Worm (Caenorhabditis elegans) whole organism, early embryonic: ENCODE results near the gene ubq-1.

Experiments used
- B0310.2 ChIP-seq: sonication (generic microtip); optimal IDR thresholded peaks from 2 replicates; lab custom pipeline; 2016; ENCODE audit warnings: mild to moderate bottlenecking, missing genetic modification characterization, missing compliant biosample characterization
- F13C5.2 ChIP-seq: sonication (generic microtip); optimal IDR thresholded peaks from 2 replicates; lab custom pipeline; 2017; ENCODE audit warnings: mild to moderate bottlenecking, missing genetic modification characterization, inconsistent platforms, missing compliant biosample characterization
- aly-1 ChIP-seq: sonication (generic microtip); optimal IDR thresholded peaks from 2 replicates; lab custom pipeline; 2016; ENCODE audit warnings: missing genetic modification characterization, missing compliant biosample characterization
- ama-1 ChIP-seq: fragments of 150-350 bp; optimal IDR thresholded peaks from 2 replicates; lab custom pipeline; 2014
- ceh-13 ChIP-seq: fragments of 200-800 bp; sonication (Bioruptor generic); optimal IDR thresholded peaks from 2 replicates; lab custom pipeline; 2018; ENCODE audit warnings: mild to moderate bottlenecking, missing genetic modification characterization, missing compliant biosample characterization
- ceh-36 ChIP-seq: sonication (generic microtip); optimal IDR thresholded peaks from 2 replicates; lab custom pipeline; 2016; ENCODE audit warnings: missing genetic modification characterization, inconsistent platforms, missing compliant biosample characterization
- ets-7 ChIP-seq: sonication (generic microtip); optimal IDR thresholded peaks from 2 replicates; lab custom pipeline; 2016; ENCODE audit warnings: missing genotype, missing genetic modification characterization, missing compliant biosample characterization
- flt-1 ChIP-seq: fragments of 200-800 bp; sonication (Bioruptor generic); IDR thresholded peaks from 2 replicates; pipeline ENCODE4 v1.3.6; 2022; ENCODE audit warnings: missing genetic modification characterization, missing compliant biosample characterization
- hmbx-1 ChIP-seq: sonication (generic microtip); optimal IDR thresholded peaks from 2 replicates; lab custom pipeline; 2016; ENCODE audit warnings: mild to moderate bottlenecking, missing genetic modification characterization, missing compliant biosample characterization
- hmg-4 ChIP-seq: fragments of 200-800 bp; sonication (Bioruptor generic); optimal IDR thresholded peaks from 2 replicates; lab custom pipeline; 2018; ENCODE audit warnings: mild to moderate bottlenecking, missing genetic modification characterization, missing compliant biosample characterization
- hnd-1 ChIP-seq: sonication (generic microtip); optimal IDR thresholded peaks from 2 replicates; lab custom pipeline; 2016; ENCODE audit warnings: missing genetic modification characterization, missing compliant biosample characterization
- pes-1 ChIP-seq: fragments of 200-800 bp; sonication (Bioruptor generic); IDR thresholded peaks from 2 replicates; pipeline ENCODE4 v1.3.6; 2022; ENCODE audit warnings: missing genetic modification reagents, missing genetic modification characterization, missing compliant biosample characterization
- scrt-1 ChIP-seq: fragments of 200-800 bp; sonication (Bioruptor generic); IDR thresholded peaks from 2 replicates; pipeline ENCODE4 v1.3.6; 2022; ENCODE audit warnings: missing genetic modification characterization, missing compliant biosample characterization
- sea-1 ChIP-seq: fragments of 200-800 bp; sonication (Bioruptor generic); conservative IDR thresholded peaks from 2 replicates; pipeline ENCODE4 v1.3.6; 2022; ENCODE audit warnings: missing genetic modification characterization, missing compliant biosample characterization
- tbx-11 ChIP-seq: fragments of 200-800 bp; sonication (Bioruptor generic); IDR thresholded peaks from 2 replicates; pipeline ENCODE4 v1.3.6; 2022; ENCODE audit warnings: missing genetic modification characterization, missing compliant biosample characterization
- tbx-37 ChIP-seq: fragments of 200-800 bp; sonication (Bioruptor generic); conservative IDR thresholded peaks from 2 replicates; pipeline ENCODE4 v1.3.6; 2022; ENCODE audit warnings: missing genetic modification reagents, missing genetic modification characterization, missing compliant biosample characterization
- tra-4 ChIP-seq: sonication (generic microtip); optimal IDR thresholded peaks from 2 replicates; lab custom pipeline; 2017; ENCODE audit warnings: missing genetic modification characterization, missing compliant biosample characterization

The ubq-1 gene

DNA sequence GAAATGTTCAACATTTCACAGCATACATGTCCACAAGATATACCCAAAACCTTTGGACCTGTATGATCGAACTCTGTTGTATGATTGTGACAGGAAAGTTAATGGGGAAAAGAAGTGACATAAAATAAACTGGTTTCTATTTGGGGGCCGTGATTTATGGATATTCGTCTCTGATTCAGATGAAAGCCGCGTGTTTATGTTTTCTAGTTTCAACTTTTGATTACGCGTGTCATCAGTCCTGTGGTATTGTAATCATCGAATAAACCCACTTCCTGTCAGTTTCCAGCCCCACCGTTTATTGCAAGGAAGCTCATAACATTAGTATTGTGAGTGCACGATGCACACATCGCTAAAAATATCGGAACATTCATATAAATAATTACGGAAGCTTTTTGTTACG is 17.8 kb upstream of the ubq-1 start:
- TF ChIP-seq hmbx-1 (tag; lab: Kevin White, UChicago) (no peak), aly-1 (tag; lab: Kevin White, UChicago) (no peak), ama-1 (no peak), ceh-13 (GFP tag; lab: Kevin White, UChicago) (no peak), hmg-4 (GFP tag; lab: Kevin White, UChicago) (no peak), B0310.2 (tag; lab: Kevin White, UChicago) (no peak), tbx-11 (GFP tag; lab: Robert Waterston, UW) (no peak), tra-4 (tag; lab: Kevin White, UChicago) (no peak), scrt-1 (GFP tag; lab: Robert Waterston, UW) (no peak), tbx-37 (GFP tag; lab: Robert Waterston, UW) (no peak), ceh-36 (no peak), sea-1 (GFP tag; lab: Robert Waterston, UW) (no peak), F13C5.2 (tag; lab: Kevin White, UChicago) (no peak), flt-1 (no peak), pes-1 (no peak), ets-7 (tag; lab: Kevin White, UChicago) (no peak)

ce11 chrIII:5925724-5926123 is 14.3 kb upstream of the ubq-1 start, which contains the start of the genes dnc-2 and bcl-7:
TSS of gene dnc-2 (minus strand) at chrIII:5925756.
TSS of gene bcl-7 (plus strand) at chrIII:5926086.
- TF ChIP-seq scrt-1 (GFP tag; lab: Robert Waterston, UW), result no peak
- TF ChIP-seq flt-1, result no peak
- TF ChIP-seq ama-1, result no peak
- no peak for TF ChIP-seq tra-4 (tag; lab: Kevin White, UChicago)
- TF ChIP-seq B0310.2 (tag; lab: Kevin White, UChicago), result no peak
- TF ChIP-seq hnd-1, result no peak
- no peak for TF ChIP-seq ceh-36
- TF ChIP-seq aly-1 (tag; lab: Kevin White, UChicago), result no peak
- no peak for TF ChIP-seq hmbx-1 (tag; lab: Kevin White, UChicago)
- TF ChIP-seq tbx-11 (GFP tag; lab: Robert Waterston, UW), result no peak
- no peak for TF ChIP-seq tbx-37 (GFP tag; lab: Robert Waterston, UW)
- TF ChIP-seq pes-1, result no peak
- TF ChIP-seq sea-1 (GFP tag; lab: Robert Waterston, UW), result no peak
- TF ChIP-seq F13C5.2 (tag; lab: Kevin White, UChicago), result no peak
- TF ChIP-seq hmg-4 (GFP tag; lab: Kevin White, UChicago), result no peak
- TF ChIP-seq ets-7 (tag; lab: Kevin White, UChicago), result no peak
- no peak for TF ChIP-seq ceh-13 (GFP tag; lab: Kevin White, UChicago)

- TF ChIP-seq F13C5.2 (tag; lab: Kevin White, UChicago) (no peak), aly-1 (tag; lab: Kevin White, UChicago) (no peak), sea-1 (GFP tag; lab: Robert Waterston, UW) (no peak), ets-7 (tag; lab: Kevin White, UChicago) (no peak), B0310.2 (tag; lab: Kevin White, UChicago) (no peak), ceh-36 (no peak), tra-4 (tag; lab: Kevin White, UChicago) (no peak), tbx-37 (GFP tag; lab: Robert Waterston, UW) (no peak), hmbx-1 (tag; lab: Kevin White, UChicago) (no peak), hmg-4 (GFP tag; lab: Kevin White, UChicago) (no peak), ama-1 (no peak), hnd-1 (no peak), flt-1 (no peak), scrt-1 (GFP tag; lab: Robert Waterston, UW) (no peak), pes-1 (no peak), tbx-11 (GFP tag; lab: Robert Waterston, UW) (no peak), ceh-13 (GFP tag; lab: Kevin White, UChicago) (no peak)
Measured at ce11 chrIII:5930659-5931058, 9.4 kb upstream of the ubq-1 start.

ce11 chrIII:5931433-5931994 is 8.5 kb upstream of the ubq-1 start, which contains the start of gene EGAP1.5:
TSS of gene EGAP1.5 (plus strand) at chrIII:5931721.
- TF ChIP-seq hmbx-1 (tag; lab: Kevin White, UChicago) (no peak), hnd-1 (no peak), F13C5.2 (tag; lab: Kevin White, UChicago) (no peak), sea-1 (GFP tag; lab: Robert Waterston, UW) (no peak), hmg-4 (GFP tag; lab: Kevin White, UChicago) (no peak), tra-4 (tag; lab: Kevin White, UChicago) (no peak), ama-1 (no peak), ceh-13 (GFP tag; lab: Kevin White, UChicago) (no peak), pes-1 (no peak), scrt-1 (GFP tag; lab: Robert Waterston, UW) (no peak), B0310.2 (tag; lab: Kevin White, UChicago) (no peak), ceh-36 (no peak)

- no peak for TF ChIP-seq ceh-36
- TF ChIP-seq F13C5.2 (tag; lab: Kevin White, UChicago), result no peak
- no peak for TF ChIP-seq hmbx-1 (tag; lab: Kevin White, UChicago)
- TF ChIP-seq pes-1, result no peak
- no peak for TF ChIP-seq aly-1 (tag; lab: Kevin White, UChicago)
- TF ChIP-seq ets-7 (tag; lab: Kevin White, UChicago), result no peak
- TF ChIP-seq sea-1 (GFP tag; lab: Robert Waterston, UW), result no peak
- TF ChIP-seq tbx-37 (GFP tag; lab: Robert Waterston, UW), result no peak
- TF ChIP-seq B0310.2 (tag; lab: Kevin White, UChicago), result no peak
- TF ChIP-seq scrt-1 (GFP tag; lab: Robert Waterston, UW), result no peak
- no peak for TF ChIP-seq ama-1
- no peak for TF ChIP-seq ceh-13 (GFP tag; lab: Kevin White, UChicago)
- TF ChIP-seq tbx-11 (GFP tag; lab: Robert Waterston, UW), result no peak
- no peak for TF ChIP-seq hmg-4 (GFP tag; lab: Kevin White, UChicago)
- TF ChIP-seq flt-1, result no peak
Measured at ce11 chrIII:5932853-5933252, 7.2 kb upstream of the ubq-1 start, which contains the start of gene zmp-1. TSS of gene zmp-1 (minus strand) at chrIII:5932953.

DNA sequence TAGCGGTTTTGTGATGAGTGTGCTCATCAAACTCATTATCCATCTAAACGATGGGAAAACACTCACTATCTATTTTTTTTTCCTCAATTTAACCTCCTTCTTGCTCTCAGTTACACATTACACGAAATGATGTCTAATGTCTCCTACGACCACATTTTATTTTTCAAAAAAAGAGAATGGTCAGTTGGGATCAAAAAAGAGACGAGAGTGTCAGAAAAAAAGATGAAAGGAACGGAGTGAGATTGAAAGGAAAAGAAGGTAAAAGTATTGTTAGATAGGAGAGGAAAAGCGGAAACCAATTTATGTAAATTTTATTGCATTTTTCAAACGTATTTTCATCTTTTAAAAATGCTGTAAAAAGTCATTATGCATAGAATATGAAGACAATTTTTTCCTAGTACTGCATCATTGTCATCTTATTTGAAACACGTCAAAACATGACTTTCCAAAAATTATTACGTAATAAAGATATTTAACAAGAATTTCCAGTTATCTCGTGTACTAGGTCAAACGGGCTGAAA is 5.9 kb upstream of the ubq-1 start:
- TF ChIP-seq B0310.2 (tag; lab: Kevin White, UChicago) (no peak), ets-7 (tag; lab: Kevin White, UChicago) (no peak), pes-1 (no peak), ceh-36 (no peak), tra-4 (tag; lab: Kevin White, UChicago) (no peak), scrt-1 (GFP tag; lab: Robert Waterston, UW) (no peak), ama-1 (no peak), hnd-1 (no peak), tbx-11 (GFP tag; lab: Robert Waterston, UW) (no peak), F13C5.2 (tag; lab: Kevin White, UChicago) (no peak), hmbx-1 (tag; lab: Kevin White, UChicago) (no peak), ceh-13 (GFP tag; lab: Kevin White, UChicago) (no peak), flt-1 (no peak), tbx-37 (GFP tag; lab: Robert Waterston, UW) (no peak), sea-1 (GFP tag; lab: Robert Waterston, UW) (no peak), aly-1 (tag; lab: Kevin White, UChicago) (no peak), hmg-4 (GFP tag; lab: Kevin White, UChicago) (no peak)
